Fruit fly (Drosophila melanogaster): Measurements from ENCODE around the gene Pig1.

DNA sequence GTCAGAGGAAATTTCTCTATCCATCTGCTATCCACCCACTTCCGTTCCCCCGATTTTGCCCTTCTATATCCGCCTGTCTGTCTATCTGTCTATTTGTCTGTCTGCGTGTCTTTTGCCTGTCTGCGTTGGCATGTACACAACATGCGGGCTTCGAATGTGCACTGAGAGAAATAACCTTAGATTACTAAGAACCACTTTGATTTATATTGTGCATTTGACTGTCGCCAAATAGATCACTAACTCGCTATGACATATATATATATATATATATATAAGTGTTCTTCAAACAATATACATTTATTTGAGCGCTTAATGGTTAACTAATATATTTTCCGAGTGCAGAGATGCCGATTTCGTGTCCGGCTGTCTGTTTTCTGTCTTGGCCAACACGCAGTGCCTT, 15.4 kb downstream of the Pig1 start:
- TF ChIP-seq psq (optimal IDR thresholded peaks at IDR 0.05) (no peak), h (optimal IDR thresholded peaks at IDR 0.05) (no peak), Myc (optimal IDR thresholded peaks at IDR 0.05) (no peak), Sin3A (optimal IDR thresholded peaks at IDR 0.05) (no peak)
